Fruit fly (Drosophila melanogaster): ENCODE data around the gene CG4198.

DNA sequence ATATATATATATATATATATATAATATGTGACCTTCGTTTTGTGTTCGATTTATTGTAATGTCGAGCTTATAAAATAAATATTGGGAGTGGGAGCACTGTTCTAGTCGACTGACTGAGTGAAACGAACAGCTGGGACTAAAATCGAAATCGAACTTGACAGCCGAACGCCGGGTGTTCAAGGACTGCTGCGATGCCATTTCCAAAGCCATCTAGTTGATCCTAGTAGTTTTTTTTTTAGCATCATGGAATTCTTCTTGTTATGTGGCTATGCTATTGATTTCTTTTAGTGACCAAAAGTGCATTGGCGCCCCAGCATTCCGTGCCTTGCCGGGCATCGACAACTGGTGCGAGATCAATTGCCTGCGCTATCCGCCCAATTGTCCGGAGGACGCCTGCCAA lies 7.5 kb upstream of the CG4198 start, which contains the start of gene CG3323:
- TF ChIP-seq Myc (optimal IDR thresholded peaks at IDR 0.05) = no peak
- no peak for TF ChIP-seq usp (GFP tag; optimal IDR thresholded peaks at IDR 0.05)
- TF ChIP-seq psq (GFP tag; optimal IDR thresholded peaks at IDR 0.05) = no peak
- no peak for TF ChIP-seq br (GFP tag; optimal IDR thresholded peaks at IDR 0.05)
- TF ChIP-seq Vsx2 (GFP tag; optimal IDR thresholded peaks at IDR 0.05; ENCODE audit: partially characterized antibody) = no peak
- TF ChIP-seq Hr78 (GFP tag; optimal IDR thresholded peaks at IDR 0.05) = no peak
